Worm (Caenorhabditis elegans) whole organism, midembryonic: ENCODE data around the gene ptr-5.
"Not testable (repeated sequence)": the region's sequence is repeated elsewhere in the genome, so short reads cannot be mapped to it uniquely, and the experiment has no call there.

Source experiments
- med-1 ChIP-seq: sonication (generic microtip); optimal IDR thresholded peaks from 2 replicates; lab custom pipeline; 2017; ENCODE audit warnings: missing genetic modification characterization, mild to moderate bottlenecking, missing compliant biosample characterization, antibody characterized with exemption, missing genetic modification reagents; ENCODE audit not compliant: insufficient read depth
- ref-1 ChIP-seq: fragments of 200-800 bp; sonication (Bioruptor generic); conservative IDR thresholded peaks from 2 replicates; pipeline ENCODE4 v1.3.6; 2022; ENCODE audit warnings: missing genetic modification reagents, missing genetic modification characterization, missing compliant biosample characterization
- tab-1 ChIP-seq: fragments of 200-800 bp; sonication (Bioruptor generic); IDR thresholded peaks from 2 replicates; pipeline ENCODE4 v1.3.6; 2022; ENCODE audit warnings: missing genetic modification characterization, missing compliant biosample characterization
- ztf-23 ChIP-seq: fragments of 200-800 bp; sonication (Bioruptor generic); IDR thresholded peaks from 2 replicates; pipeline ENCODE4 v1.3.6; 2022; ENCODE audit warnings: missing genetic modification reagents, missing genetic modification characterization, missing compliant biosample characterization
- ztf-29 ChIP-seq: fragments of 200-800 bp; sonication (Bioruptor generic); IDR thresholded peaks from 2 replicates; pipeline ENCODE4 v1.3.6; 2022; ENCODE audit warnings: missing genetic modification reagents, missing genetic modification characterization, missing compliant biosample characterization

DNA sequence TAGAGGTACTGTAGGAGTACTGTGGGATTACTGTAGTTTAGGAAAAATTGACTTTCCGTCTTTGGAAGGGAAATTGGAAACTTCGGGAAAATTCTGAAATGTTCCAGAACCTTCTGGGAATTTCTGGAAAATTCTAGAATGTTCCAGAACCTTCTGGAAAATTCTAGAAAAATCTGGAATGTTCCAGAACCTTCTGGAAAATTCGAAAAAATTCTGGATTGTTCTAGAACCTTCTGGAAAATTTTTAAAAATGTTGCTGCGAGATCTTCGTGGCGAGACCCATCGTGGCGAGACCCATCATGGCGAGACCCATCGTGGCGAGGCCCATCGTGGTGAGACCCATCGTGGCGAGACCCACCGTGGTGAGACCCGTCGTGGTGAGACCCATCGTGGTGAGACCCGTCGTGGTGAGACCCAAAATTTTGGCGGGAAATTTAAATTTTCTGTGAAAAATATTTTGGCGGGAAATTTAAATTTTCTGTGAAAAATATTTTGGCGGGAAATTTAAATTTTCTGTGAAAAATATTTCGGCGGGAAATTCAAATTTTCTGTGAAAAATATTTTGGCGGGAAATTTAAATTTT is 7.6 kb upstream of the ptr-5 start, which contains the start of gene C53C11.4:
- not testable (repeated sequence) for TF ChIP-seq ztf-23 (GFP tag; lab: Robert Waterston, UW); med-1 (GFP tag; lab: Kevin White, UChicago); tab-1; ztf-29; ref-1 (GFP tag; lab: Robert Waterston, UW)
